Worm (Caenorhabditis elegans): Measurements from ENCODE around the gene msrp-4.

- TF ChIP-seq him-1 (tag; optimal IDR thresholded peaks at IDR 0.05), result no peak
- no peak for TF ChIP-seq W03F9.2 (tag; optimal IDR thresholded peaks at IDR 0.05)
- TF ChIP-seq dao-5 (tag; optimal IDR thresholded peaks at IDR 0.05), result no peak
These were observed 48.8 kb downstream of the msrp-4 start for ce11 chrII:773830-774229.
